Worm (Caenorhabditis elegans) whole organism, midembryonic: ENCODE results near the gene F13A7.11.

ENCODE experiments used
- T22C8.4 ChIP-seq: fragments of 200-800 bp; sonication (Bioruptor generic); IDR thresholded peaks from 2 replicates; pipeline ENCODE4 v1.3.6; 2022; ENCODE audit warnings: missing genetic modification characterization, missing compliant biosample characterization
- cog-1 ChIP-seq: sonication (generic microtip); optimal IDR thresholded peaks from 2 replicates; lab custom pipeline; 2016; ENCODE audit warnings: missing genetic modification characterization, missing compliant biosample characterization
- flt-1 ChIP-seq: fragments of 200-800 bp; sonication (Bioruptor generic); IDR thresholded peaks from 2 replicates; pipeline ENCODE4 v1.3.6; 2022; ENCODE audit warnings: missing genetic modification characterization, missing compliant biosample characterization
- klf-2 ChIP-seq: fragments of 200-800 bp; sonication (Bioruptor generic); conservative IDR thresholded peaks from 2 replicates; pipeline ENCODE4 v1.3.6; 2022; ENCODE audit warnings: missing genetic modification reagents, missing genetic modification characterization, missing compliant biosample characterization
- med-1 ChIP-seq: sonication (generic microtip); optimal IDR thresholded peaks from 2 replicates; lab custom pipeline; 2017; ENCODE audit warnings: missing genetic modification characterization, mild to moderate bottlenecking, missing compliant biosample characterization, antibody characterized with exemption, missing genetic modification reagents; ENCODE audit not compliant: insufficient read depth
- ref-1 ChIP-seq: fragments of 200-800 bp; sonication (Bioruptor generic); conservative IDR thresholded peaks from 2 replicates; pipeline ENCODE4 v1.3.6; 2022; ENCODE audit warnings: missing genetic modification reagents, missing genetic modification characterization, missing compliant biosample characterization
- tab-1 ChIP-seq: fragments of 200-800 bp; sonication (Bioruptor generic); IDR thresholded peaks from 2 replicates; pipeline ENCODE4 v1.3.6; 2022; ENCODE audit warnings: missing genetic modification characterization, missing compliant biosample characterization
- ztf-23 ChIP-seq: fragments of 200-800 bp; sonication (Bioruptor generic); IDR thresholded peaks from 2 replicates; pipeline ENCODE4 v1.3.6; 2022; ENCODE audit warnings: missing genetic modification reagents, missing genetic modification characterization, missing compliant biosample characterization
- ztf-29 ChIP-seq: fragments of 200-800 bp; sonication (Bioruptor generic); IDR thresholded peaks from 2 replicates; pipeline ENCODE4 v1.3.6; 2022; ENCODE audit warnings: missing genetic modification reagents, missing genetic modification characterization, missing compliant biosample characterization

The F13A7.11 gene

ce11 chrV:16346406-16347108, 48.5 kb downstream of the F13A7.11 start, which contains the start of the genes W08G11.5 and W08G11.1:
Gene W08G11.5, minus strand, starts transcription at chrV:16346506.
Gene W08G11.1, plus strand, starts transcription at chrV:16347058.
- TF ChIP-seq klf-2 = no peak
- TF ChIP-seq ref-1 (GFP tag; lab: Robert Waterston, UW) = no peak
- no peak for TF ChIP-seq tab-1
- TF ChIP-seq cog-1 (tag; lab: Kevin White, UChicago) = no peak
- TF ChIP-seq med-1 (GFP tag; lab: Kevin White, UChicago) = no peak
- TF ChIP-seq flt-1 = no peak
- TF ChIP-seq ztf-23 (GFP tag; lab: Robert Waterston, UW) = no peak
- no peak for TF ChIP-seq ztf-29 (GFP tag; lab: Robert Waterston, UW)
- no peak for TF ChIP-seq T22C8.4 (GFP tag; lab: Robert Waterston, UW)
